Worm (Caenorhabditis elegans): ENCODE data around the gene K07H8.7.

ce11 chrIV:8234088-8234496, 25.7 kb downstream of the K07H8.7 start:
- no peak for TF ChIP-seq elt-1 (tag; optimal IDR thresholded peaks at IDR 0.05; ENCODE audit: borderline replicate concordance, insufficient read depth)
- no peak for TF ChIP-seq cnd-1 (tag; optimal IDR thresholded peaks at IDR 0.05)
